Fruit fly (Drosophila melanogaster): Measurements from ENCODE around the gene CG14050.

CG14050 gene

dm6 chrX:2301613-2302522, 24.1 kb downstream of the CG14050 start (continued):
- TF ChIP-seq Atf3 (GFP tag; optimal IDR thresholded peaks at IDR 0.05) (peak; percentile 75), CG8281 (tag; optimal IDR thresholded peaks at IDR 0.05) (peak; percentile 46), CG13424 (tag; optimal IDR thresholded peaks at IDR 0.05) (peak; percentile 83), CG8290 (GFP tag; optimal IDR thresholded peaks at IDR 0.05) (peak; percentile 47), CG8290 (tag; optimal IDR thresholded peaks at IDR 0.05) (peak in 1 of 2 experiments; percentile 85), pum (GFP tag; optimal IDR thresholded peaks at IDR 0.05) (peak; percentile 76), disco-r (GFP tag; optimal IDR thresholded peaks at IDR 0.05) (peak; percentile 70), Optix (GFP tag; IDR thresholded peaks at IDR 0.05) (peak; percentile 78; the same call in 2 of the 3 replicates), pho (GFP tag; optimal IDR thresholded peaks at IDR 0.05) (peak; percentile 78), CG12155 (GFP tag; optimal IDR thresholded peaks at IDR 0.05) (peak; percentile 78), CG6254 (GFP tag; optimal IDR thresholded peaks at IDR 0.05) (peak; percentile 77), NC2β (GFP tag; optimal IDR thresholded peaks at IDR 0.05) (peak; percentile 66), Ada2b (GFP tag; IDR thresholded peaks at IDR 0.05) (peak; percentile 84), CG31224 (GFP tag; IDR thresholded peaks at IDR 0.05) (peak; percentile 68; the same call in 1 of the 2 replicates), z (GFP tag; IDR thresholded peaks at IDR 0.05) (peak; percentile 47; the same call in 1 of the 3 replicates), unc-4 (GFP tag; IDR thresholded peaks at IDR 0.05; ENCODE audit: partially characterized antibody) (no peak), Nf-YC (tag; optimal IDR thresholded peaks at IDR 0.05) (peak; percentile 58), ci (GFP tag; IDR thresholded peaks at IDR 0.05) (peak; percentile 88), CG1792 (GFP tag; optimal IDR thresholded peaks at IDR 0.05) (peak; percentile 53), CG33557 (GFP tag; optimal IDR thresholded peaks at IDR 0.05) (peak; percentile 62), Doc3 (GFP tag; IDR thresholded peaks at IDR 0.05; ENCODE audit: partially characterized antibody) (no peak), MTF-1 (GFP tag; optimal IDR thresholded peaks at IDR 0.05; ENCODE audit: borderline replicate concordance) (peak; percentile 57), sqz (GFP tag; optimal IDR thresholded peaks at IDR 0.05) (peak; percentile 76), tio (GFP tag; optimal IDR thresholded peaks at IDR 0.05) (peak; percentile 81), Adf1 (GFP tag; IDR thresholded peaks at IDR 0.05) (0 out of 2 replicates have a peak, but pooled peaks have one; percentile 60), Opbp (GFP tag; IDR thresholded peaks at IDR 0.05; ENCODE audit: partially characterized antibody) (no peak), br (optimal IDR thresholded peaks at IDR 0.05) (no peak), CG3065 (GFP tag; optimal IDR thresholded peaks at IDR 0.05) (peak; percentile 55), CG17361 (GFP tag; IDR thresholded peaks at IDR 0.05) (peak; percentile 89), vvl (GFP tag; IDR thresholded peaks at IDR 0.05) (peak; percentile 91), lilli (GFP tag; optimal IDR thresholded peaks at IDR 0.05) (peak; percentile 78), CG6765 (GFP tag; optimal IDR thresholded peaks at IDR 0.05) (peak; percentile 47), Blimp-1 (GFP tag; optimal IDR thresholded peaks at IDR 0.05) (peak; percentile 81), ATbp (GFP tag; optimal IDR thresholded peaks at IDR 0.05) (peak; percentile 79), CG9876 (GFP tag; optimal IDR thresholded peaks at IDR 0.05) (peak; percentile 70), Hmx (GFP tag; optimal IDR thresholded peaks at IDR 0.05) (peak; percentile 28), CG18764 (GFP tag; optimal IDR thresholded peaks at IDR 0.05) (peak; percentile 71), dm (GFP tag; optimal IDR thresholded peaks at IDR 0.05) (peak; percentile 74), YL-1 (GFP tag; optimal IDR thresholded peaks at IDR 0.05) (peak; percentile 35), ERR (GFP tag; optimal IDR thresholded peaks at IDR 0.05) (peak; percentile 32), CG4424 (GFP tag; optimal IDR thresholded peaks at IDR 0.05) (peak; percentile 79), Myb (GFP tag; optimal IDR thresholded peaks at IDR 0.05) (peak; percentile 68), psq (GFP tag; optimal IDR thresholded peaks at IDR 0.05) (peak; percentile 1), trem (tag; optimal IDR thresholded peaks at IDR 0.05) (peak; percentile 57), ac (GFP tag; optimal IDR thresholded peaks at IDR 0.05) (peak; percentile 23), CTCF (GFP tag; optimal IDR thresholded peaks at IDR 0.05) (peak; percentile 38), CG14710 (tag; optimal IDR thresholded peaks at IDR 0.05) (peak; percentile 74), twi (tag; optimal IDR thresholded peaks at IDR 0.05) (peak; percentile 71), CG1832 (GFP tag; optimal IDR thresholded peaks at IDR 0.05) (no peak), sens-2 (GFP tag; IDR thresholded peaks at IDR 0.05) (peak; percentile 78)
